Fruit fly (Drosophila melanogaster) whole organism, wandering third instar larva: Measurements from ENCODE around the gene CG5510.
A peak's percentile ranks its signal among the peaks of the same experiment; 100 is the strongest.

Source experiments
- CG32264 ChIP-seq: fragments of 200-800 bp; sonication (Bioruptor generic); optimal IDR thresholded peaks from 2 replicates; lab custom pipeline; 2016; ENCODE audit warnings: missing biosample characterization, missing genetic modification characterization
- CG9705 ChIP-seq: fragments of 200-800 bp; sonication (Bioruptor generic); optimal IDR thresholded peaks from 2 replicates; lab custom pipeline; 2018; ENCODE audit warnings: missing biosample characterization, mild to moderate bottlenecking, missing genetic modification characterization
- CrebA ChIP-seq: fragments of 200-800 bp; sonication (Bioruptor generic); optimal IDR thresholded peaks from 2 replicates; lab custom pipeline; 2016; ENCODE audit warnings: missing biosample characterization, mild to moderate bottlenecking, missing genetic modification characterization, borderline replicate concordance
- Dfd ChIP-seq: fragments of >200 bp; optimal IDR thresholded peaks from 2 replicates; lab custom pipeline; 2017; ENCODE audit warnings: missing biosample characterization, missing genetic modification characterization
- GATAd ChIP-seq: sonication (Bioruptor generic); optimal IDR thresholded peaks from 2 replicates; lab custom pipeline; 2016; ENCODE audit warnings: missing biosample characterization, missing genetic modification characterization
- HLH106 ChIP-seq: fragments of 200-800 bp; optimal IDR thresholded peaks from 3 replicates; lab custom pipeline; 2019; ENCODE audit warnings: missing biosample characterization, mild to moderate bottlenecking, missing genetic modification characterization, moderate library complexity
- Hnf4 ChIP-seq: fragments of 200-800 bp; sonication (Bioruptor generic); optimal IDR thresholded peaks from 2 replicates; lab custom pipeline; 2016; ENCODE audit warnings: missing biosample characterization, mild to moderate bottlenecking, missing genetic modification characterization
- Hr78 ChIP-seq: fragments of >200 bp; optimal IDR thresholded peaks from 2 replicates; lab custom pipeline; 2017; ENCODE audit warnings: missing biosample characterization, missing genetic modification characterization
- Mio ChIP-seq: sonication (Bioruptor generic); optimal IDR thresholded peaks from 2 replicates; lab custom pipeline; 2016; ENCODE audit warnings: missing biosample characterization, missing genetic modification characterization
- Myc ChIP-seq: fragments of >200 bp; optimal IDR thresholded peaks from 2 replicates; lab custom pipeline; 2017
- OdsH ChIP-seq: fragments of 200-800 bp; sonication (Bioruptor generic); optimal IDR thresholded peaks from 2 replicates; lab custom pipeline; 2016; ENCODE audit warnings: missing biosample characterization, mild to moderate bottlenecking, missing genetic modification characterization
- Rel ChIP-seq, 2 experiments: fragments of 200-800 bp; sonication (Bioruptor generic) in 1 of 2; optimal IDR thresholded peaks; 2 replicates in 1 of 2; 3 replicates in 1 of 2; lab custom pipeline; 2016 to 2019; ENCODE audit warnings: mild to moderate bottlenecking in 2 of 2, missing biosample characterization in 2 of 2, missing genetic modification characterization in 2 of 2, moderate library complexity in 1 of 2
- Sp1 ChIP-seq: fragments of 200-800 bp; sonication (Bioruptor generic); optimal IDR thresholded peaks from 3 replicates; lab custom pipeline; 2019; ENCODE audit warnings: missing biosample characterization, mild to moderate bottlenecking, missing genetic modification characterization, moderate library complexity
- Vsx2 ChIP-seq: fragments of 200-300, 225-300 bp; sonication (Bioruptor generic); optimal IDR thresholded peaks from 2 replicates; lab custom pipeline; 2018; ENCODE audit warnings: missing biosample characterization, missing genetic modification characterization; ENCODE audit not compliant: partially characterized antibody
- br ChIP-seq: fragments of 200-800 bp; sonication (Bioruptor generic); optimal IDR thresholded peaks from 2 replicates; lab custom pipeline; 2016; ENCODE audit warnings: missing biosample characterization, missing genetic modification characterization
- brk ChIP-seq: fragments of 200-800 bp; sonication (Bioruptor generic); optimal IDR thresholded peaks from 2 replicates; lab custom pipeline; 2016; ENCODE audit warnings: missing biosample characterization, mild to moderate bottlenecking, missing genetic modification characterization
- dl ChIP-seq, 2 experiments: fragments of 175-275, 200-275 bp in 1 of 2; fragments of 200-275 bp in 1 of 2; sonication (Bioruptor generic); optimal IDR thresholded peaks; lab custom pipeline; 2018; ENCODE audit warnings: mild to moderate bottlenecking in 2 of 2, missing biosample characterization in 2 of 2, missing genetic modification characterization in 2 of 2, moderate library complexity in 2 of 2; ENCODE audit not compliant: partially characterized antibody in 2 of 2, insufficient read depth in 1 of 2
- dmrt93B ChIP-seq: fragments of 200-800 bp; sonication (Bioruptor generic); optimal IDR thresholded peaks from 2 replicates; lab custom pipeline; 2018; ENCODE audit warnings: missing biosample characterization, mild to moderate bottlenecking, missing genetic modification characterization
- dsf ChIP-seq: sonication (Bioruptor generic); optimal IDR thresholded peaks from 2 replicates; lab custom pipeline; 2016; ENCODE audit warnings: missing biosample characterization, missing genetic modification characterization, borderline replicate concordance
- ey ChIP-seq: fragments of 200-800 bp; sonication (Bioruptor generic); optimal IDR thresholded peaks from 2 replicates; lab custom pipeline; 2016; ENCODE audit warnings: missing biosample characterization, missing genetic modification characterization
- foxo ChIP-seq, 2 experiments: fragments of 200-800 bp; sonication (Bioruptor generic); optimal IDR thresholded peaks; 2 replicates in 1 of 2; 3 replicates in 1 of 2; lab custom pipeline; 2016 to 2017; ENCODE audit warnings: missing biosample characterization in 2 of 2, missing genetic modification characterization in 2 of 2
- fru ChIP-seq: fragments of 200-800 bp; sonication (Bioruptor generic); optimal IDR thresholded peaks from 3 replicates; lab custom pipeline; 2016; ENCODE audit warnings: missing biosample characterization, mild to moderate bottlenecking, missing genetic modification characterization
- h ChIP-seq: fragments of 200-800 bp; sonication (Bioruptor generic); optimal IDR thresholded peaks from 3 replicates; lab custom pipeline; 2016; ENCODE audit warnings: missing biosample characterization, mild to moderate bottlenecking, missing genetic modification characterization
- jim ChIP-seq: fragments of 175-275, 200-325 bp; sonication (Bioruptor generic); optimal IDR thresholded peaks from 2 replicates; lab custom pipeline; 2016; ENCODE audit warnings: missing biosample characterization, mild to moderate bottlenecking, missing genetic modification characterization
- lola ChIP-seq: fragments of >200 bp; optimal IDR thresholded peaks from 2 replicates; lab custom pipeline; 2017; ENCODE audit warnings: missing biosample characterization, missing genetic modification characterization
- pan ChIP-seq: fragments of >200 bp; optimal IDR thresholded peaks from 2 replicates; lab custom pipeline; 2017
- psq ChIP-seq: fragments of 200-800 bp; sonication (Bioruptor generic); optimal IDR thresholded peaks from 3 replicates; lab custom pipeline; 2017; ENCODE audit warnings: missing biosample characterization, mild to moderate bottlenecking, missing genetic modification characterization, moderate library complexity
- rgr ChIP-seq: fragments of 200-800 bp; sonication (Bioruptor generic); optimal IDR thresholded peaks from 3 replicates; lab custom pipeline; 2016; ENCODE audit warnings: missing biosample characterization, mild to moderate bottlenecking, missing genetic modification characterization
- sv ChIP-seq: fragments of 200-800 bp; sonication (Bioruptor generic); optimal IDR thresholded peaks from 3 replicates; lab custom pipeline; 2016; ENCODE audit warnings: missing biosample characterization, missing genetic modification characterization
- usp ChIP-seq: fragments of >200 bp; optimal IDR thresholded peaks from 2 replicates; lab custom pipeline; 2017; ENCODE audit warnings: missing biosample characterization, missing genetic modification characterization

CG5510 gene

dm6 chr3R:24213644-24214043 is 44.3 kb upstream of the CG5510 start:
- TF ChIP-seq dmrt93B (GFP tag; lab: Kevin White, UChicago) (no peak), Dfd (no peak), usp (no peak), Myc (lab: Kevin White, UChicago) (no peak), sv (GFP tag; lab: Kevin White, UChicago) (no peak), dsf (GFP tag; lab: Kevin White, UChicago) (no peak), brk (GFP tag; lab: Kevin White, UChicago) (no peak)

- TF ChIP-seq foxo (GFP tag; optimal IDR thresholded peaks at IDR 0.05; lab: Kevin White, UChicago) (peak in 1 of 2 experiments; percentile 9), pan (lab: Kevin White, UChicago) (no peak), rgr (peak; percentile 2), h (peak; percentile 42), CG9705 (GFP tag; lab: Kevin White, UChicago) (no peak), ey (GFP tag; lab: Kevin White, UChicago) (peak; percentile 1), fru (peak; percentile 48)
These were observed 37.2 kb upstream of the CG5510 start for dm6 chr3R:24206341-24207114.

DNA sequence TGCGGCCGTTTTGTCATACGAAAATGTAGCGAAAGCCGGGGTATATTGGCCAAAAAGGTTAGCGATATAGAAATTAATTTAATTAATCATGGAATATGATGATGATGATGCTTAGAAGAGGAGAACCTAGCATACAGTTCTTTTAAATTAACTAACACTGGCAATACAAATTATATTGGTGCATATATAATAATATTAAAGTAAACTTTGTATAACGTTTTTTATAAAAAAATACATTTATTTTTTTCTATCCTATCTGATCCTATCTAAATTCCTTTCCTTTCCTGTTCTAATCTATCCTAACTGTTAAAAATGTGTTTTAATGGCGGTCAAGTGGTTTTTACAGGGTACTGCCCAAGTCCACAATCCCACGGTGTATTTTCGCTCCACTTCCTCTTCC is 36.6 kb upstream of the CG5510 start:
- peak; percentile 43 for TF ChIP-seq Sp1 (GFP tag; lab: Kevin White, UChicago)
- peak in 1 of 2 experiments; percentile 53 for TF ChIP-seq foxo (GFP tag; optimal IDR thresholded peaks at IDR 0.05; lab: Kevin White, UChicago)
- no peak for TF ChIP-seq dl (GFP tag; optimal IDR thresholded peaks at IDR 0.05; lab: Kevin White, UChicago; ENCODE audit: insufficient read depth in 1 of 2, partially characterized antibody in 2 of 2)
- TF ChIP-seq ey (GFP tag; lab: Kevin White, UChicago) = no peak
- TF ChIP-seq psq (GFP tag; lab: Kevin White, UChicago) = peak; percentile 41
- peak; percentile 23 for TF ChIP-seq OdsH (GFP tag; lab: Kevin White, UChicago)
- TF ChIP-seq pan (lab: Kevin White, UChicago) = peak; percentile 54
- TF ChIP-seq br (GFP tag; lab: Kevin White, UChicago) = no peak
- TF ChIP-seq sv (GFP tag; lab: Kevin White, UChicago) = no peak
- TF ChIP-seq HLH106 (tag; lab: Kevin White, UChicago) = peak; percentile 27
- TF ChIP-seq dmrt93B (GFP tag; lab: Kevin White, UChicago) = peak; percentile 50
- peak; percentile 19 for TF ChIP-seq rgr

dm6 chr3R:24205234-24205894 is 36.0 kb upstream of the CG5510 start:
- TF ChIP-seq usp (no peak), dsf (GFP tag; lab: Kevin White, UChicago) (no peak), psq (GFP tag; lab: Kevin White, UChicago) (no peak), pan (lab: Kevin White, UChicago) (no peak), rgr (no peak), dmrt93B (GFP tag; lab: Kevin White, UChicago) (no peak), CrebA (no peak), Myc (lab: Kevin White, UChicago) (no peak), br (GFP tag; lab: Kevin White, UChicago) (no peak), h (no peak), fru (no peak), Hr78 (GFP tag; lab: Kevin White, UChicago) (no peak), CG32264 (GFP tag; lab: Kevin White, UChicago) (no peak), Mio (GFP tag; lab: Kevin White, UChicago) (no peak), brk (GFP tag; lab: Kevin White, UChicago) (no peak), OdsH (GFP tag; lab: Kevin White, UChicago) (no peak), dl (GFP tag; optimal IDR thresholded peaks at IDR 0.05; lab: Kevin White, UChicago; ENCODE audit: insufficient read depth in 1 of 2, partially characterized antibody in 2 of 2) (no peak)

- no peak for TF ChIP-seq Sp1 (GFP tag; lab: Kevin White, UChicago)
- TF ChIP-seq brk (GFP tag; lab: Kevin White, UChicago) = no peak
- no peak for TF ChIP-seq Hr78 (GFP tag; lab: Kevin White, UChicago)
- no peak for TF ChIP-seq GATAd (GFP tag; lab: Kevin White, UChicago)
- no peak for TF ChIP-seq dsf (GFP tag; lab: Kevin White, UChicago)
- TF ChIP-seq sv (GFP tag; lab: Kevin White, UChicago) = no peak
- no peak for TF ChIP-seq fru
- no peak for TF ChIP-seq HLH106 (tag; lab: Kevin White, UChicago)
- no peak for TF ChIP-seq Vsx2 (GFP tag; lab: Kevin White, UChicago)
- TF ChIP-seq Hnf4 (GFP tag; lab: Kevin White, UChicago) = no peak
- TF ChIP-seq jim (GFP tag; lab: Kevin White, UChicago) = no peak
- no peak for TF ChIP-seq usp
- no peak for TF ChIP-seq Rel (GFP tag; optimal IDR thresholded peaks at IDR 0.05; lab: Kevin White, UChicago)
- no peak for TF ChIP-seq Rel (tag; optimal IDR thresholded peaks at IDR 0.05; lab: Kevin White, UChicago)
- TF ChIP-seq psq (GFP tag; lab: Kevin White, UChicago) = no peak
- TF ChIP-seq pan (lab: Kevin White, UChicago) = no peak
- TF ChIP-seq CG9705 (GFP tag; lab: Kevin White, UChicago) = no peak
- no peak for TF ChIP-seq lola (GFP tag; lab: Kevin White, UChicago)
- TF ChIP-seq Myc (lab: Kevin White, UChicago) = no peak
- TF ChIP-seq h = no peak
- no peak for TF ChIP-seq br (GFP tag; lab: Kevin White, UChicago)
- TF ChIP-seq, all 38 proteins: peak for 0
These were observed 34.7 kb upstream of the CG5510 start for dm6 chr3R:24204022-24204421.
